Worm (Caenorhabditis elegans): Measurements from ENCODE around the gene clec-75.

Gene clec-75

ce11 chrIV:3962584-3962983 is 2.0 kb downstream of the clec-75 start, which contains the start of gene Y46C8AM.1:
TSS of gene Y46C8AM.1 (plus strand) at chrIV:3962884.
- TF ChIP-seq tbp1 (GFP tag; optimal IDR thresholded peaks at IDR 0.05), result no peak
- no peak for TF ChIP-seq ccch-3 (GFP tag; optimal IDR thresholded peaks at IDR 0.05)
- no peak for TF ChIP-seq let-607 (tag; optimal IDR thresholded peaks at IDR 0.05)
- TF ChIP-seq hlh-26 (GFP tag; conservative IDR thresholded peaks at IDR 0.05), result no peak
- no peak for TF ChIP-seq madf-10 (tag; optimal IDR thresholded peaks at IDR 0.05)
- TF ChIP-seq cebp-2 (GFP tag; IDR thresholded peaks at IDR 0.05), result no peak
- TF ChIP-seq B0336.3 (GFP tag; IDR thresholded peaks at IDR 0.05), result no peak
- TF ChIP-seq chd-7 (tag; optimal IDR thresholded peaks at IDR 0.05), result no peak
- TF ChIP-seq dox-1 (GFP tag; IDR thresholded peaks at IDR 0.05), result no peak

- TF ChIP-seq gei-17 (GFP tag; optimal IDR thresholded peaks at IDR 0.05) (no peak), unc-130 (GFP tag; optimal IDR thresholded peaks at IDR 0.05) (no peak), fkh-3 (tag; optimal IDR thresholded peaks at IDR 0.05) (no peak), nhr-27 (tag; optimal IDR thresholded peaks at IDR 0.05) (no peak), snpc-1.1 (tag; optimal IDR thresholded peaks at IDR 0.05; ENCODE audit: insufficient read depth) (no peak), let-526 (GFP tag; IDR thresholded peaks at IDR 0.05) (no peak), nhr-80 (tag; optimal IDR thresholded peaks at IDR 0.05) (peak; percentile 13), efl-1 (GFP tag; optimal IDR thresholded peaks at IDR 0.05) (no peak), hmg-1.2 (GFP tag; IDR thresholded peaks at IDR 0.05) (no peak)
These were observed 3.0 kb downstream of the clec-75 start for ce11 chrIV:3963498-3963897.

- TF ChIP-seq F55B11.4 (tag; optimal IDR thresholded peaks at IDR 0.05; ENCODE audit: borderline replicate concordance, insufficient read depth), result no peak
- TF ChIP-seq ztf-22 (GFP tag; optimal IDR thresholded peaks at IDR 0.05), result no peak
- TF ChIP-seq hlh-12 (tag; optimal IDR thresholded peaks at IDR 0.05), result no peak
- no peak for TF ChIP-seq ceh-100 (GFP tag; IDR thresholded peaks at IDR 0.05)
These were observed 4.5 kb downstream of the clec-75 start, which contains the start of gene clec-76 for ce11 chrIV:3965013-3965412. TSS of gene clec-76 (plus strand) at chrIV:3965246.

ce11 chrIV:3973049-3973448 is 12.5 kb downstream of the clec-75 start, which contains the start of gene clec-79:
TSS of gene clec-79 (plus strand) at chrIV:3973349.
- TF ChIP-seq B0261.1 (tag; optimal IDR thresholded peaks at IDR 0.05), result no peak
- no peak for TF ChIP-seq hrde-1 (tag; optimal IDR thresholded peaks at IDR 0.05; ENCODE audit: borderline replicate concordance)
- no peak for TF ChIP-seq mcd-1 (GFP tag; IDR thresholded peaks at IDR 0.05)
- TF ChIP-seq nfyb-1 (GFP tag; IDR thresholded peaks at IDR 0.05), result no peak
- no peak for TF ChIP-seq B0019.2 (GFP tag; conservative IDR thresholded peaks at IDR 0.05)
- TF ChIP-seq mes-4 (tag; optimal IDR thresholded peaks at IDR 0.05), result no peak
- TF ChIP-seq ceh-100 (GFP tag; IDR thresholded peaks at IDR 0.05), result no peak
- no peak for TF ChIP-seq F10E7.11 (tag; optimal IDR thresholded peaks at IDR 0.05)
- TF ChIP-seq tbp1 (GFP tag; optimal IDR thresholded peaks at IDR 0.05), result no peak
- TF ChIP-seq F57A8.1 (GFP tag; optimal IDR thresholded peaks at IDR 0.05), result no peak
- TF ChIP-seq lin-26 (GFP tag; IDR thresholded peaks at IDR 0.05), result no peak
- TF ChIP-seq T07F8.4 (tag; optimal IDR thresholded peaks at IDR 0.05), result no peak
- no peak for TF ChIP-seq T26A5.8 (tag; optimal IDR thresholded peaks at IDR 0.05)
- no peak for TF ChIP-seq die-1 (tag; optimal IDR thresholded peaks at IDR 0.05)
- no peak for TF ChIP-seq Y95B8A.8 (GFP tag; IDR thresholded peaks at IDR 0.05)
- no peak for TF ChIP-seq hlh-12 (tag; optimal IDR thresholded peaks at IDR 0.05)
- no peak for TF ChIP-seq pha-4 (tag; optimal IDR thresholded peaks at IDR 0.05)
